Fruit fly (Drosophila melanogaster) whole organism, embryonic: ENCODE measurements around the gene p24-1.

Experiments
- Atf6 ChIP-seq: fragments of 200-800 bp; sonication (Bioruptor generic); IDR thresholded peaks from 2 replicates; pipeline ENCODE4 v1.3.6; 2022; ENCODE audit warnings: missing biosample characterization, missing genetic modification characterization
- CG10147 ChIP-seq: fragments of 200-800 bp; sonication (Bioruptor generic); optimal IDR thresholded peaks from 2 replicates; lab custom pipeline; 2019; ENCODE audit warnings: missing biosample characterization, mild to moderate bottlenecking, missing genetic modification characterization, moderate library complexity
- CG10431 ChIP-seq: fragments of 200-800 bp; sonication (Bioruptor generic); optimal IDR thresholded peaks from 3 replicates; lab custom pipeline; 2018; ENCODE audit warnings: missing biosample characterization, mild to moderate bottlenecking, missing genetic modification characterization
- CG10565 ChIP-seq: fragments of 200-800 bp; sonication (Bioruptor generic); optimal IDR thresholded peaks from 3 replicates; lab custom pipeline; 2016; ENCODE audit warnings: missing biosample characterization, mild to moderate bottlenecking, missing genetic modification characterization
- CG11723 ChIP-seq: fragments of 200-800 bp; sonication (Bioruptor generic); optimal IDR thresholded peaks from 2 replicates; lab custom pipeline; 2017; ENCODE audit warnings: missing biosample characterization, mild to moderate bottlenecking, missing genetic modification characterization
- CG12104 ChIP-seq: fragments of 200-800 bp; sonication (Bioruptor generic); optimal IDR thresholded peaks from 3 replicates; lab custom pipeline; 2016; ENCODE audit warnings: missing biosample characterization, missing genetic modification characterization
- CG12236 ChIP-seq: fragments of 200-800 bp; sonication (Bioruptor generic); optimal IDR thresholded peaks from 2 replicates; lab custom pipeline; 2016; ENCODE audit warnings: missing biosample characterization, missing genetic modification characterization
- CG12769 ChIP-seq: fragments of 200-800 bp; sonication (Bioruptor generic); optimal IDR thresholded peaks from 2 replicates; lab custom pipeline; 2019; ENCODE audit warnings: missing biosample characterization, mild to moderate bottlenecking, missing genetic modification characterization, moderate library complexity
- CG15269 ChIP-seq: fragments of 200-800 bp; sonication (Bioruptor generic); optimal IDR thresholded peaks from 2 replicates; lab custom pipeline; 2018; ENCODE audit warnings: missing biosample characterization, mild to moderate bottlenecking, missing genetic modification characterization, moderate library complexity
- CG2199 ChIP-seq: fragments of 200-800 bp; sonication (Bioruptor generic); IDR thresholded peaks from 3 replicates; pipeline ENCODE4 v1.3.6; 2022; ENCODE audit warnings: missing biosample characterization, missing genetic modification characterization
- CG2202 ChIP-seq: fragments of 200-800 bp; sonication (Bioruptor generic); optimal IDR thresholded peaks from 2 replicates; lab custom pipeline; 2018; ENCODE audit warnings: missing biosample characterization, mild to moderate bottlenecking, missing genetic modification characterization
- CG2889 ChIP-seq: fragments of 200-800 bp; sonication (Bioruptor generic); IDR thresholded peaks from 3 replicates; pipeline ENCODE4 v1.3.6; 2022; ENCODE audit warnings: missing biosample characterization, missing genetic modification characterization
- CG3163 ChIP-seq: fragments of 200-800 bp; sonication (Bioruptor generic); optimal IDR thresholded peaks from 3 replicates; lab custom pipeline; 2016; ENCODE audit warnings: missing biosample characterization, missing genetic modification characterization
- CG32532 ChIP-seq: fragments of 200-800 bp; sonication (Bioruptor generic); IDR thresholded peaks from 2 replicates; pipeline ENCODE4 v1.3.6; 2022; ENCODE audit warnings: missing biosample characterization, missing genetic modification characterization
- CG33557 ChIP-seq: fragments of 200-800 bp; sonication (Bioruptor generic); optimal IDR thresholded peaks from 2 replicates; lab custom pipeline; 2019; ENCODE audit warnings: missing biosample characterization, mild to moderate bottlenecking, missing genetic modification characterization, moderate library complexity
- CG42726 ChIP-seq: fragments of 200-800 bp; sonication (Bioruptor generic); IDR thresholded peaks from 2 replicates; pipeline ENCODE4 v1.3.6; 2022; ENCODE audit warnings: missing biosample characterization, missing genetic modification characterization; ENCODE audit not compliant: partially characterized antibody
- CG6689 ChIP-seq: fragments of 200-800 bp; sonication (Bioruptor generic); IDR thresholded peaks from 2 replicates; pipeline ENCODE4 v1.3.6; 2022; ENCODE audit warnings: missing biosample characterization, missing genetic modification characterization
- CG7745 ChIP-seq: fragments of 200-800 bp; sonication (Bioruptor generic); optimal IDR thresholded peaks from 2 replicates; lab custom pipeline; 2018; ENCODE audit warnings: missing biosample characterization, mild to moderate bottlenecking, missing genetic modification characterization, moderate library complexity
- CG7928 ChIP-seq: fragments of 200-800 bp; sonication (Bioruptor generic); optimal IDR thresholded peaks from 2 replicates; lab custom pipeline; 2017; ENCODE audit warnings: missing biosample characterization, mild to moderate bottlenecking, missing genetic modification characterization
- CG8281 ChIP-seq: fragments of 200-800 bp; sonication (Bioruptor generic); optimal IDR thresholded peaks from 2 replicates; lab custom pipeline; 2018; ENCODE audit warnings: missing biosample characterization, mild to moderate bottlenecking, missing genetic modification characterization, moderate library complexity
- CTCF ChIP-seq: fragments of 200-800 bp; sonication (Bioruptor generic); optimal IDR thresholded peaks from 2 replicates; lab custom pipeline; 2017; ENCODE audit warnings: missing biosample characterization, mild to moderate bottlenecking, missing genetic modification characterization, moderate library complexity
- CoRest ChIP-seq: fragments of 200-800 bp; sonication (Bioruptor generic); optimal IDR thresholded peaks from 3 replicates; lab custom pipeline; 2018; ENCODE audit warnings: missing biosample characterization, mild to moderate bottlenecking, missing genetic modification characterization, moderate library complexity
- Dp ChIP-seq: fragments of 200-800 bp; sonication (Bioruptor generic); optimal IDR thresholded peaks from 2 replicates; lab custom pipeline; 2018; ENCODE audit warnings: missing biosample characterization, mild to moderate bottlenecking, missing genetic modification characterization, moderate library complexity
- Ets65A ChIP-seq: fragments of 200-800 bp; sonication (Bioruptor generic); peaks from one replicate; lab custom pipeline; 2016; ENCODE audit warnings: missing biosample characterization, missing genetic modification characterization
- Fer3 ChIP-seq: fragments of 200-800 bp; sonication (Bioruptor generic); optimal IDR thresholded peaks from 2 replicates; lab custom pipeline; 2018; ENCODE audit warnings: missing biosample characterization, mild to moderate bottlenecking, missing genetic modification characterization, moderate library complexity
- Hsf ChIP-seq: fragments of 200-800 bp; sonication (Bioruptor generic); optimal IDR thresholded peaks from 3 replicates; lab custom pipeline; 2016; ENCODE audit warnings: missing biosample characterization, missing genetic modification characterization
- TFAM ChIP-seq: fragments of 200-800 bp; sonication (Bioruptor generic); optimal IDR thresholded peaks from 2 replicates; lab custom pipeline; 2017; ENCODE audit warnings: missing biosample characterization, missing genetic modification characterization, inconsistent platforms
- bowl ChIP-seq: fragments of 200-800 bp; sonication (Bioruptor generic); IDR thresholded peaks from 2 replicates; pipeline ENCODE4 v1.3.6; 2022; ENCODE audit warnings: missing biosample characterization, missing genetic modification characterization
- croc ChIP-seq: fragments of 200-800 bp; sonication (Bioruptor generic); conservative IDR thresholded peaks from 3 replicates; pipeline ENCODE4 v1.3.6; 2022; ENCODE audit warnings: missing biosample characterization, missing genetic modification characterization
- ewg ChIP-seq: fragments of 200-800 bp; sonication (Bioruptor generic); optimal IDR thresholded peaks from 3 replicates; lab custom pipeline; 2017; ENCODE audit warnings: mild to moderate bottlenecking, missing biosample characterization, missing genetic modification reagents, missing genetic modification characterization
- fd64A ChIP-seq: fragments of 200-800 bp; sonication (Bioruptor generic); optimal IDR thresholded peaks from 3 replicates; lab custom pipeline; 2018; ENCODE audit warnings: missing biosample characterization, mild to moderate bottlenecking, missing genetic modification characterization
- gce ChIP-seq: fragments of 200-800 bp; sonication (Bioruptor generic); IDR thresholded peaks from 3 replicates; pipeline ENCODE4 v1.3.6; 2022; ENCODE audit warnings: missing biosample characterization, missing genetic modification characterization
- gsb-n ChIP-seq: fragments of 200-800 bp; sonication (Bioruptor generic); optimal IDR thresholded peaks from 3 replicates; lab custom pipeline; 2018; ENCODE audit warnings: missing biosample characterization, mild to moderate bottlenecking, missing genetic modification characterization
- hbn ChIP-seq: fragments of 200-800 bp; sonication (Bioruptor generic); IDR thresholded peaks from 2 replicates; pipeline ENCODE4 v1.3.6; 2022; ENCODE audit warnings: missing biosample characterization, missing genetic modification characterization; ENCODE audit not compliant: partially characterized antibody
- insv ChIP-seq, 2 experiments: fragments of 200-800 bp; sonication (Bioruptor generic); optimal IDR thresholded peaks; 3 replicates each; lab custom pipeline; 2016 to 2018; ENCODE audit warnings: missing biosample characterization in 2 of 2, missing genetic modification characterization in 2 of 2
- jing ChIP-seq: fragments of 200-800 bp; sonication (Bioruptor generic); optimal IDR thresholded peaks from 2 replicates; lab custom pipeline; 2018; ENCODE audit warnings: missing biosample characterization, mild to moderate bottlenecking, missing genetic modification characterization
- lmd ChIP-seq: fragments of 200-800 bp; sonication (Bioruptor generic); IDR thresholded peaks from 2 replicates; pipeline ENCODE4 v1.3.6; 2022; ENCODE audit warnings: missing biosample characterization, missing genetic modification characterization
- nmo ChIP-seq: fragments of 200-800 bp; sonication (Bioruptor generic); optimal IDR thresholded peaks from 2 replicates; lab custom pipeline; 2018; ENCODE audit warnings: missing biosample characterization, mild to moderate bottlenecking, missing genetic modification characterization, moderate library complexity
- onecut ChIP-seq: fragments of 200-800 bp; sonication (Bioruptor generic); IDR thresholded peaks from 2 replicates; pipeline ENCODE4 v1.3.6; 2022; ENCODE audit warnings: missing biosample characterization, missing genetic modification characterization
- peb ChIP-seq: fragments of 200-800 bp; sonication (Bioruptor generic); IDR thresholded peaks from 2 replicates; pipeline ENCODE4 v1.3.6; 2022; ENCODE audit warnings: missing biosample characterization, missing genetic modification characterization
- row ChIP-seq: fragments of 200-800 bp; sonication (Bioruptor generic); IDR thresholded peaks from 3 replicates; pipeline ENCODE4 v1.3.6; 2022; ENCODE audit warnings: missing biosample characterization, missing genetic modification characterization
- seq ChIP-seq: fragments of 200-800 bp; sonication (Bioruptor generic); IDR thresholded peaks from 2 replicates; pipeline ENCODE4 v1.3.6; 2022; ENCODE audit warnings: missing biosample characterization, missing genetic modification characterization
- shn ChIP-seq: fragments of 200-800 bp; sonication (Bioruptor generic); optimal IDR thresholded peaks from 3 replicates; lab custom pipeline; 2016; ENCODE audit warnings: missing biosample characterization, missing genetic modification characterization
- sim ChIP-seq: fragments of 200-800 bp; sonication (Bioruptor generic); IDR thresholded peaks from 2 replicates; pipeline ENCODE4 v1.3.6; 2022; ENCODE audit warnings: missing biosample characterization, missing genetic modification characterization
- sima ChIP-seq: fragments of 200-800 bp; sonication (Bioruptor generic); optimal IDR thresholded peaks from 2 replicates; lab custom pipeline; 2016; ENCODE audit warnings: missing biosample characterization, missing genetic modification characterization
- slp2 ChIP-seq: fragments of 200-800 bp; sonication (Bioruptor generic); optimal IDR thresholded peaks from 2 replicates; lab custom pipeline; 2016; ENCODE audit warnings: missing biosample characterization, missing genetic modification characterization
- trh ChIP-seq: fragments of 200-800 bp; sonication (Bioruptor generic); optimal IDR thresholded peaks from 2 replicates; lab custom pipeline; 2016; ENCODE audit warnings: missing biosample characterization, missing genetic modification characterization
- twi ChIP-seq: fragments of 200-800 bp; optimal IDR thresholded peaks from 2 replicates; lab custom pipeline; 2019; ENCODE audit warnings: missing biosample characterization, mild to moderate bottlenecking, missing genetic modification characterization, moderate library complexity

Gene p24-1

DNA sequence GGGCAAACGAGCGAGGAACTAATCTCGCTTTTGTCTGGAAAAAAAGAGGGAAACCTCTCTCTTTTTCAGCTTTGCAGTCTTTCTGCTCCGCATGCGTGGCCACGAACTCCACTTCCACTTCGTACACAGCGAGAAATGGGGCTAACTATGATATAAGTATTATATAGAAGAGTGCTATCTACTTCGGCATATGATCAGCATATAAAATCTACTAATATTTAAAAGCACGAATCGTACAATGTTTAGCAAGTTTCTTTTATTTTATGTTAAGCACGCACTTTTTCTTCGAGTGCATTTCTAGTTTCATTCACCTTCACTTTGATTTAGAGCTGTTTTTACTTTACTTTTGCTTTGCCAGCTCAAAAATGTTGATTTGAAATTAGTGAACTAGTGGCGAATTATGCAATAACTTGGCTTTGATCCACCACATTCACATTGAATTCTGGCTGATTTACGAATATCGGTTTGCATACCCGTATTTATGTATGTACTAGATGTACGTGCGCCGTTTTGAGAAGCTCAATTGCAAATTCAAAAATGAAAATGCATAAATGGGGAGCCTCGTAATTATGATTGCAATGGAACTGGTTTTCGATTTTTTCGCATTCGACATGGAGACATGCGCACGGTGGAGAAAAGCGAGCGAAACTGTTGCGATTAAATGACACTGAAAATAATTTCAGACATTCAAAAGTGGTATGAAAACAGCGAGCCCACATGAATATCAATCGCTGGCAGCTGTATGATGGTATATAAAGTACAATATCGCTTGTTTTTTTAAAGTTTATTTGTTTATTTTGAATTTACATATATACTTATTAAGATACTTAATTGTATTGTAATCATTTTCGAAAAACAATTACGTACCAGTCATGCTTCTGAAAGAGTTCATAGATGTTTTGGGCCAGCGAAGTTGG, 5.5 kb upstream of the p24-1 start (continued):
- TF ChIP-seq onecut (peak; percentile 85), Ets65A (GFP tag; lab: Kevin White, UChicago) (peak; percentile 95), CG11723 (peak; percentile 36), CG2202 (peak; percentile 73), CG12104 (peak; percentile 18), sim (GFP tag; lab: Robert Waterston, UW) (peak; percentile 83), nmo (peak; percentile 90), peb (GFP tag; lab: Robert Waterston, UW) (peak; percentile 73; the same call in 1 of the 2 replicates), CG10431 (GFP tag; lab: Kevin White, UChicago) (no peak), seq (0 out of 2 replicates have a peak, but pooled peaks have one; percentile 17), twi (peak; percentile 32), CG33557 (peak; percentile 53), CG15269 (peak; percentile 68), croc (GFP tag; lab: Robert Waterston, UW) (peak; percentile 70; the same call in 2 of the 3 replicates), Fer3 (tag; lab: Kevin White, UChicago) (peak; percentile 66), CG2889 (GFP tag; lab: Robert Waterston, UW) (0 out of 3 replicates have a peak, but pooled peaks have one; percentile 35), CG32532 (GFP tag; lab: Robert Waterston, UW) (peak; percentile 84), Atf6 (peak; percentile 20; the same call in 1 of the 2 replicates), CG7745 (tag; lab: Kevin White, UChicago) (no peak), shn (peak; percentile 6), fd64A (GFP tag; lab: Kevin White, UChicago) (peak; percentile 69), CoRest (tag; lab: Kevin White, UChicago) (peak; percentile 72), lmd (GFP tag; lab: Robert Waterston, UW) (peak; percentile 74), gce (GFP tag; lab: Robert Waterston, UW) (peak; percentile 91; the same call in 2 of the 3 replicates), slp2 (peak; percentile 77), CG6689 (GFP tag; lab: Robert Waterston, UW) (peak; percentile 87), sima (GFP tag; lab: Kevin White, UChicago) (peak; percentile 9), CG10147 (peak; percentile 19), CTCF (GFP tag; lab: Kevin White, UChicago) (peak; percentile 55), CG8281 (tag; lab: Kevin White, UChicago) (peak; percentile 74), gsb-n (peak; percentile 48), hbn (GFP tag; lab: Robert Waterston, UW) (no peak), Hsf (GFP tag; lab: Kevin White, UChicago) (peak; percentile 68), CG7928 (GFP tag; lab: Kevin White, UChicago) (peak; percentile 36), CG12769 (peak; percentile 78), CG12236 (GFP tag; lab: Kevin White, UChicago) (peak; percentile 22), bowl (GFP tag; lab: Robert Waterston, UW) (peak; percentile 36; the same call in 1 of the 2 replicates), insv (GFP tag; optimal IDR thresholded peaks at IDR 0.05; lab: Kevin White, UChicago) (no peak), row (GFP tag; lab: Robert Waterston, UW) (peak; percentile 79), TFAM (GFP tag; lab: Kevin White, UChicago) (peak; percentile 15), jing (GFP tag; lab: Kevin White, UChicago) (peak; percentile 58), CG3163 (GFP tag; lab: Kevin White, UChicago) (no peak), Dp (GFP tag; lab: Kevin White, UChicago) (no peak), CG2199 (GFP tag; lab: Robert Waterston, UW) (peak; percentile 62; the same call in 2 of the 3 replicates), trh (peak; percentile 56), CG42726 (GFP tag; lab: Robert Waterston, UW) (no peak), CG10565 (GFP tag; lab: Kevin White, UChicago) (no peak), ewg (peak; percentile 51)
